Fruit fly (Drosophila melanogaster) whole organism, embryonic: Measurements from ENCODE around the gene CG17343.
A peak's percentile ranks its signal among the peaks of the same experiment; 100 is the strongest.

ENCODE experiments used
- Aef1 ChIP-seq: fragments of 200-800 bp; sonication (Bioruptor generic); IDR thresholded peaks from 3 replicates; pipeline ENCODE4 v1.3.6; 2022; ENCODE audit warnings: missing biosample characterization, missing genetic modification characterization
- B-H2 ChIP-seq: fragments of 200-800 bp; sonication (Bioruptor generic); optimal IDR thresholded peaks from 2 replicates; lab custom pipeline; 2018; ENCODE audit warnings: missing biosample characterization, mild to moderate bottlenecking, missing genetic modification characterization
- C15 ChIP-seq: fragments of 200-800 bp; sonication (Bioruptor generic); IDR thresholded peaks from 3 replicates; pipeline ENCODE4 v1.3.6; 2022; ENCODE audit warnings: missing biosample characterization, missing genetic modification characterization
- CG12071 ChIP-seq: fragments of 200-800 bp; sonication (Bioruptor generic); optimal IDR thresholded peaks from 3 replicates; lab custom pipeline; 2018; ENCODE audit warnings: missing biosample characterization, mild to moderate bottlenecking, missing genetic modification characterization
- CG12219 ChIP-seq: fragments of 200-800 bp; sonication (Bioruptor generic); optimal IDR thresholded peaks from 3 replicates; lab custom pipeline; 2018; ENCODE audit warnings: missing biosample characterization, mild to moderate bottlenecking, missing genetic modification characterization
- CG1233 ChIP-seq: fragments of 200-800 bp; sonication (Bioruptor generic); optimal IDR thresholded peaks from 4 replicates; lab custom pipeline; 2018; ENCODE audit warnings: missing biosample characterization, mild to moderate bottlenecking, missing genetic modification characterization
- CG13287 ChIP-seq: fragments of 200-800 bp; sonication (Bioruptor generic); IDR thresholded peaks from 2 replicates; pipeline ENCODE4 v1.3.6; 2022; ENCODE audit warnings: missing biosample characterization, missing genetic modification characterization; ENCODE audit not compliant: partially characterized antibody
- CG14014 ChIP-seq: fragments of 200-800 bp; sonication (Bioruptor generic); IDR thresholded peaks from 2 replicates; pipeline ENCODE4 v1.3.6; 2022; ENCODE audit warnings: missing biosample characterization, missing genetic modification characterization
- CG14965 ChIP-seq: fragments of 200-800 bp; sonication (Bioruptor generic); optimal IDR thresholded peaks from 2 replicates; lab custom pipeline; 2016; ENCODE audit warnings: missing biosample characterization, missing genetic modification characterization, borderline replicate concordance
- CG15269 ChIP-seq: fragments of 200-800 bp; sonication (Bioruptor generic); optimal IDR thresholded peaks from 2 replicates; lab custom pipeline; 2018; ENCODE audit warnings: missing biosample characterization, mild to moderate bottlenecking, missing genetic modification characterization, moderate library complexity
- CG15479 ChIP-seq: fragments of 200-800 bp; sonication (Bioruptor generic); optimal IDR thresholded peaks from 3 replicates; lab custom pipeline; 2019; ENCODE audit warnings: missing biosample characterization, mild to moderate bottlenecking, missing genetic modification characterization, moderate library complexity
- CG18619 ChIP-seq: fragments of 200-800 bp; sonication (Bioruptor generic); optimal IDR thresholded peaks from 3 replicates; lab custom pipeline; 2017; ENCODE audit warnings: missing biosample characterization, mild to moderate bottlenecking, missing genetic modification characterization
- CG2116 ChIP-seq: fragments of 200-800 bp; sonication (Bioruptor generic); optimal IDR thresholded peaks from 3 replicates; lab custom pipeline; 2018; ENCODE audit warnings: missing biosample characterization, mild to moderate bottlenecking, missing genetic modification characterization
- CG31365 ChIP-seq: fragments of 200-800 bp; sonication (Bioruptor generic); optimal IDR thresholded peaks from 2 replicates; lab custom pipeline; 2018; ENCODE audit warnings: missing biosample characterization, mild to moderate bottlenecking, missing genetic modification characterization
- CG31388 ChIP-seq: fragments of 200-800 bp; sonication (Bioruptor generic); optimal IDR thresholded peaks from 2 replicates; lab custom pipeline; 2016; ENCODE audit warnings: missing biosample characterization, missing genetic modification characterization
- CG42726 ChIP-seq: fragments of 200-800 bp; sonication (Bioruptor generic); IDR thresholded peaks from 2 replicates; pipeline ENCODE4 v1.3.6; 2022; ENCODE audit warnings: missing biosample characterization, missing genetic modification characterization; ENCODE audit not compliant: partially characterized antibody
- CG4424 ChIP-seq: fragments of 200-800 bp; sonication (Bioruptor generic); optimal IDR thresholded peaks from 3 replicates; lab custom pipeline; 2016; ENCODE audit warnings: missing biosample characterization, missing genetic modification characterization
- CG6854 ChIP-seq: fragments of 200-800 bp; sonication (Bioruptor generic); optimal IDR thresholded peaks from 3 replicates; lab custom pipeline; 2017; ENCODE audit warnings: missing biosample characterization, mild to moderate bottlenecking, missing genetic modification characterization
- CG8765 ChIP-seq: fragments of 200-800 bp; sonication (Bioruptor generic); IDR thresholded peaks from 2 replicates; pipeline ENCODE4 v1.3.6; 2022; ENCODE audit warnings: missing biosample characterization, missing genetic modification characterization
- CG9727 ChIP-seq: fragments of 200-800 bp; sonication (Bioruptor generic); optimal IDR thresholded peaks from 3 replicates; lab custom pipeline; 2017; ENCODE audit warnings: missing biosample characterization, mild to moderate bottlenecking, missing genetic modification characterization
- CG9876 ChIP-seq: fragments of 200-800 bp; sonication (Bioruptor generic); optimal IDR thresholded peaks from 2 replicates; lab custom pipeline; 2016; ENCODE audit warnings: missing biosample characterization, missing genetic modification characterization
- D ChIP-seq, 2 experiments: fragments of 200-800 bp in 1 of 2; fragments of >200 bp in 1 of 2; sonication (Bioruptor generic) in 1 of 2; optimal IDR thresholded peaks; 2 replicates in 1 of 2; 3 replicates in 1 of 2; lab custom pipeline; 2017; ENCODE audit warnings: mild to moderate bottlenecking in 1 of 2, missing biosample characterization in 1 of 2, missing genetic modification characterization in 1 of 2, missing genetic modification reagents in 1 of 2
- Dad ChIP-seq: fragments of 200-800 bp; sonication (Bioruptor generic); optimal IDR thresholded peaks from 3 replicates; lab custom pipeline; 2016; ENCODE audit warnings: missing biosample characterization, missing genetic modification characterization
- Dref ChIP-seq: fragments of 200-800 bp; sonication (Bioruptor generic); IDR thresholded peaks from 2 replicates; pipeline ENCODE4 v1.3.6; 2022; ENCODE audit warnings: missing biosample characterization, missing genetic modification characterization
- Ets65A ChIP-seq: fragments of 200-800 bp; sonication (Bioruptor generic); peaks from one replicate; lab custom pipeline; 2016; ENCODE audit warnings: missing biosample characterization, missing genetic modification characterization
- MBD-R2 ChIP-seq: fragments of 200-800 bp; sonication (Bioruptor generic); IDR thresholded peaks from 2 replicates; pipeline ENCODE4 v1.3.6; 2022; ENCODE audit warnings: missing biosample characterization, missing genetic modification characterization
- NK7.1 ChIP-seq: fragments of 200-800 bp; sonication (Bioruptor generic); optimal IDR thresholded peaks from 3 replicates; lab custom pipeline; 2016; ENCODE audit warnings: missing biosample characterization, missing genetic modification characterization
- Ptx1 ChIP-seq: fragments of 200-800 bp; sonication (Bioruptor generic); IDR thresholded peaks from 2 replicates; pipeline ENCODE4 v1.3.6; 2022; ENCODE audit warnings: missing biosample characterization, missing genetic modification characterization
- Scr ChIP-seq: fragments of 200-800 bp; sonication (Bioruptor generic); IDR thresholded peaks from 2 replicates; pipeline ENCODE4 v1.3.6; 2022; ENCODE audit warnings: missing biosample characterization, missing genetic modification characterization; ENCODE audit not compliant: partially characterized antibody
- Ssrp ChIP-seq: fragments of 200-800 bp; sonication (Bioruptor generic); optimal IDR thresholded peaks from 2 replicates; lab custom pipeline; 2018; ENCODE audit warnings: missing biosample characterization, mild to moderate bottlenecking, missing genetic modification characterization, moderate library complexity
- ap ChIP-seq: fragments of 200-800 bp; sonication (Bioruptor generic); IDR thresholded peaks from 2 replicates; pipeline ENCODE4 v1.3.6; 2022; ENCODE audit warnings: missing biosample characterization, missing genetic modification characterization
- dpn ChIP-seq, 2 experiments: fragments of 200-800 bp; sonication (Bioruptor generic); optimal IDR thresholded peaks; 3 replicates each; lab custom pipeline; 2016; ENCODE audit warnings: missing biosample characterization in 2 of 2, missing genetic modification characterization in 2 of 2
- dysf ChIP-seq: fragments of 200-800 bp; sonication (Bioruptor generic); IDR thresholded peaks from 3 replicates; pipeline ENCODE4 v1.3.6; 2022; ENCODE audit warnings: missing biosample characterization, missing genetic modification characterization
- fd3F ChIP-seq: fragments of 200-800 bp; sonication (Bioruptor generic); optimal IDR thresholded peaks from 2 replicates; lab custom pipeline; 2018; ENCODE audit warnings: missing biosample characterization, mild to moderate bottlenecking, missing genetic modification characterization, moderate library complexity
- fd64A ChIP-seq: fragments of 200-800 bp; sonication (Bioruptor generic); optimal IDR thresholded peaks from 3 replicates; lab custom pipeline; 2018; ENCODE audit warnings: missing biosample characterization, mild to moderate bottlenecking, missing genetic modification characterization
- fd96Cb ChIP-seq: fragments of 200-800 bp; sonication (Bioruptor generic); optimal IDR thresholded peaks from 2 replicates; lab custom pipeline; 2018; ENCODE audit warnings: missing biosample characterization, mild to moderate bottlenecking, missing genetic modification characterization, moderate library complexity
- gfzf ChIP-seq: fragments of 200-800 bp; sonication (Bioruptor generic); optimal IDR thresholded peaks from 2 replicates; lab custom pipeline; 2016; ENCODE audit warnings: missing biosample characterization, mild to moderate bottlenecking, missing genetic modification characterization, moderate library complexity
- grn ChIP-seq: fragments of 200-800 bp; sonication (Bioruptor generic); optimal IDR thresholded peaks from 3 replicates; lab custom pipeline; 2017; ENCODE audit warnings: missing biosample characterization, missing genetic modification characterization
- gsb ChIP-seq: fragments of 200-800 bp; sonication (Bioruptor generic); IDR thresholded peaks from 2 replicates; pipeline ENCODE4 v1.3.6; 2022; ENCODE audit warnings: missing biosample characterization, missing genetic modification characterization
- h ChIP-seq: fragments of >200 bp; optimal IDR thresholded peaks from 2 replicates; lab custom pipeline; 2017
- ham ChIP-seq: fragments of 200-800 bp; sonication (Bioruptor generic); IDR thresholded peaks from 2 replicates; pipeline ENCODE4 v1.3.6; 2022; ENCODE audit warnings: missing biosample characterization, missing genetic modification characterization
- inv ChIP-seq: fragments of 200-800 bp; sonication (Bioruptor generic); IDR thresholded peaks from 2 replicates; pipeline ENCODE4 v1.3.6; 2022; ENCODE audit warnings: missing biosample characterization, missing genetic modification characterization; ENCODE audit not compliant: partially characterized antibody
- jumu ChIP-seq: fragments of 200-800 bp; sonication (Bioruptor generic); optimal IDR thresholded peaks from 3 replicates; lab custom pipeline; 2016; ENCODE audit warnings: missing biosample characterization, missing genetic modification characterization
- luna ChIP-seq: fragments of 200-800 bp; sonication (Bioruptor generic); optimal IDR thresholded peaks from 2 replicates; lab custom pipeline; 2016; ENCODE audit warnings: missing biosample characterization, missing genetic modification characterization
- pb ChIP-seq: fragments of 200-800 bp; sonication (Bioruptor generic); optimal IDR thresholded peaks from 3 replicates; lab custom pipeline; 2016; ENCODE audit warnings: missing biosample characterization, missing genetic modification characterization
- pfk ChIP-seq: fragments of 200-800 bp; sonication (Bioruptor generic); optimal IDR thresholded peaks from 2 replicates; lab custom pipeline; 2018; ENCODE audit warnings: missing biosample characterization, mild to moderate bottlenecking, missing genetic modification characterization, moderate library complexity
- schlank ChIP-seq: fragments of 200-800 bp; sonication (Bioruptor generic); optimal IDR thresholded peaks from 2 replicates; lab custom pipeline; 2018; ENCODE audit warnings: missing biosample characterization, mild to moderate bottlenecking, missing genetic modification characterization
- seq ChIP-seq: fragments of 200-800 bp; sonication (Bioruptor generic); IDR thresholded peaks from 2 replicates; pipeline ENCODE4 v1.3.6; 2022; ENCODE audit warnings: missing biosample characterization, missing genetic modification characterization
- slp2 ChIP-seq: fragments of 200-800 bp; sonication (Bioruptor generic); optimal IDR thresholded peaks from 2 replicates; lab custom pipeline; 2016; ENCODE audit warnings: missing biosample characterization, missing genetic modification characterization
- tgo ChIP-seq: fragments of 200-800 bp; sonication (Bioruptor generic); IDR thresholded peaks from 3 replicates; pipeline ENCODE4 v1.3.6; 2022; ENCODE audit warnings: missing biosample characterization, missing genetic modification characterization
- tna ChIP-seq: fragments of 200-800 bp; sonication (Bioruptor generic); IDR thresholded peaks from 2 replicates; pipeline ENCODE4 v1.3.6; 2022; ENCODE audit warnings: missing biosample characterization, missing genetic modification characterization; ENCODE audit not compliant: partially characterized antibody

CG17343 gene

dm6 chr2L:19058916-19059315 lies 5.8 kb upstream of the CG17343 start, which contains the start of gene Phlpp (continued):
- TF ChIP-seq Dref (GFP tag; lab: Robert Waterston, UW) = no peak
- peak; percentile 13 for TF ChIP-seq CG18619 (GFP tag; lab: Kevin White, UChicago)
- TF ChIP-seq CG2116 (GFP tag; lab: Kevin White, UChicago) = peak; percentile 10
- TF ChIP-seq inv (GFP tag; lab: Robert Waterston, UW) = no peak
- TF ChIP-seq CG9876 (GFP tag; lab: Kevin White, UChicago) = no peak
- peak; percentile 68 for TF ChIP-seq tgo (GFP tag; lab: Robert Waterston, UW)
- TF ChIP-seq h (lab: Kevin White, UChicago) = no peak
- TF ChIP-seq fd96Cb = peak; percentile 69
- TF ChIP-seq CG4424 = peak; percentile 72
- peak; percentile 24; the same call in 1 of the 2 replicates for TF ChIP-seq seq
- TF ChIP-seq C15 (GFP tag; lab: Robert Waterston, UW) = 0 out of 3 replicates have a peak, but pooled peaks have one; percentile 44
- no peak; the same call in 1 of the 2 replicates for TF ChIP-seq MBD-R2 (GFP tag; lab: Robert Waterston, UW)
- no peak for TF ChIP-seq pb
- TF ChIP-seq CG42726 (GFP tag; lab: Robert Waterston, UW) = no peak
- TF ChIP-seq gsb (GFP tag; lab: Robert Waterston, UW) = no peak
- TF ChIP-seq dysf (GFP tag; lab: Robert Waterston, UW) = peak; percentile 69
- TF ChIP-seq Ssrp = peak; percentile 56
- TF ChIP-seq Ptx1 = peak; percentile 78
- TF ChIP-seq CG15269 (tag; lab: Kevin White, UChicago) = no peak
- TF ChIP-seq CG15479 = no peak
- TF ChIP-seq gfzf (GFP tag; lab: Kevin White, UChicago) = no peak
- TF ChIP-seq CG31388 = no peak
- peak; percentile 13 for TF ChIP-seq Ets65A (GFP tag; lab: Kevin White, UChicago)
- TF ChIP-seq CG14014 (GFP tag; lab: Robert Waterston, UW) = peak; percentile 56; the same call in 1 of the 2 replicates
- TF ChIP-seq CG14965 (GFP tag; lab: Kevin White, UChicago) = no peak
- no peak for TF ChIP-seq tna (GFP tag; lab: Robert Waterston, UW)
- no peak for TF ChIP-seq Dad
- no peak for TF ChIP-seq ap (GFP tag; lab: Robert Waterston, UW)
- TF ChIP-seq CG6854 (GFP tag; lab: Kevin White, UChicago) = no peak
- TF ChIP-seq luna (GFP tag; lab: Kevin White, UChicago) = no peak
- TF ChIP-seq pfk = no peak
- TF ChIP-seq ham = no peak
- peak; percentile 4 for TF ChIP-seq slp2 (GFP tag; lab: Kevin White, UChicago)
- peak; percentile 2 to 5 for TF ChIP-seq dpn (GFP tag; optimal IDR thresholded peaks at IDR 0.05; lab: Kevin White, UChicago)
- TF ChIP-seq CG12219 (GFP tag; lab: Kevin White, UChicago) = no peak
- TF ChIP-seq CG31365 (tag; lab: Kevin White, UChicago) = no peak
- peak; percentile 31 for TF ChIP-seq CG1233 (GFP tag; lab: Kevin White, UChicago)
- no peak for TF ChIP-seq CG13287
- TF ChIP-seq CG12071 = no peak
- no peak for TF ChIP-seq fd3F (GFP tag; lab: Kevin White, UChicago)
- peak; percentile 39 for TF ChIP-seq jumu
- peak; percentile 12 for TF ChIP-seq CG9727 (GFP tag; lab: Kevin White, UChicago)
- peak; percentile 18; the same call in 1 of the 3 replicates for TF ChIP-seq Aef1
- TF ChIP-seq D (optimal IDR thresholded peaks at IDR 0.05; lab: Kevin White, UChicago) = no peak
- peak; percentile 41 for TF ChIP-seq D (GFP tag; optimal IDR thresholded peaks at IDR 0.05; lab: Kevin White, UChicago)
- no peak for TF ChIP-seq B-H2
- no peak for TF ChIP-seq fd64A (GFP tag; lab: Kevin White, UChicago)
- no peak for TF ChIP-seq NK7.1 (GFP tag; lab: Kevin White, UChicago)
- no peak for TF ChIP-seq schlank (tag; lab: Kevin White, UChicago)
- peak; percentile 51; the same call in 1 of the 2 replicates for TF ChIP-seq CG8765 (GFP tag; lab: Robert Waterston, UW)
- TF ChIP-seq grn (GFP tag; lab: Kevin White, UChicago) = no peak
- no peak for TF ChIP-seq Scr
